Fruit fly (Drosophila melanogaster) whole organism, adult: ENCODE measurements around the gene Grl62b.

Experiments used
- CG1620 ChIP-seq: fragments of 200-800 bp; sonication (Bioruptor generic); optimal IDR thresholded peaks from 2 replicates; lab custom pipeline; 2016; ENCODE audit warnings: missing biosample characterization, missing genetic modification characterization
- CG33017 ChIP-seq: fragments of 200-800 bp; sonication (Bioruptor generic); optimal IDR thresholded peaks from 2 replicates; lab custom pipeline; 2018; ENCODE audit warnings: missing biosample characterization, mild to moderate bottlenecking, missing genetic modification characterization, moderate library complexity
- CG5204 ChIP-seq: fragments of 200-800 bp; sonication (Bioruptor generic); optimal IDR thresholded peaks from 2 replicates; lab custom pipeline; 2016; ENCODE audit warnings: missing biosample characterization, missing genetic modification characterization
- Crg-1 ChIP-seq: fragments of 200-800 bp; sonication (Bioruptor generic); optimal IDR thresholded peaks from 2 replicates; lab custom pipeline; 2016; ENCODE audit warnings: missing biosample characterization, missing genetic modification characterization
- Hr96 ChIP-seq: fragments of 200-800 bp; sonication (Bioruptor generic); optimal IDR thresholded peaks from 2 replicates; lab custom pipeline; 2016; ENCODE audit warnings: missing biosample characterization, missing genetic modification characterization
- Mnt ChIP-seq: fragments of 200-800 bp; sonication (Bioruptor generic); optimal IDR thresholded peaks from 2 replicates; lab custom pipeline; 2016; ENCODE audit warnings: missing biosample characterization, mild to moderate bottlenecking, missing genetic modification characterization
- tj ChIP-seq: fragments of 200-800 bp; sonication (Bioruptor generic); optimal IDR thresholded peaks from 3 replicates; lab custom pipeline; 2017; ENCODE audit warnings: missing biosample characterization, mild to moderate bottlenecking, missing genetic modification characterization, moderate library complexity
- toe ChIP-seq: fragments of 200-800 bp; sonication (Bioruptor generic); optimal IDR thresholded peaks from 2 replicates; lab custom pipeline; 2016; ENCODE audit warnings: missing biosample characterization, missing genetic modification characterization

Gene Grl62b

dm6 chr3L:1976760-1977159 is 46.4 kb downstream of the Grl62b start:
- TF ChIP-seq CG1620 (GFP tag; lab: Kevin White, UChicago): no peak
- TF ChIP-seq Hr96 (GFP tag; lab: Kevin White, UChicago): no peak
- TF ChIP-seq toe (GFP tag; lab: Kevin White, UChicago): no peak
- TF ChIP-seq Crg-1 (GFP tag; lab: Kevin White, UChicago): no peak
- no peak for TF ChIP-seq CG33017 (tag; lab: Kevin White, UChicago)
- no peak for TF ChIP-seq CG5204 (GFP tag; lab: Kevin White, UChicago)
- TF ChIP-seq tj (GFP tag; lab: Kevin White, UChicago): no peak
- TF ChIP-seq Mnt: no peak
